Worm (Caenorhabditis elegans): ENCODE results near the gene F16F9.1.

DNA sequence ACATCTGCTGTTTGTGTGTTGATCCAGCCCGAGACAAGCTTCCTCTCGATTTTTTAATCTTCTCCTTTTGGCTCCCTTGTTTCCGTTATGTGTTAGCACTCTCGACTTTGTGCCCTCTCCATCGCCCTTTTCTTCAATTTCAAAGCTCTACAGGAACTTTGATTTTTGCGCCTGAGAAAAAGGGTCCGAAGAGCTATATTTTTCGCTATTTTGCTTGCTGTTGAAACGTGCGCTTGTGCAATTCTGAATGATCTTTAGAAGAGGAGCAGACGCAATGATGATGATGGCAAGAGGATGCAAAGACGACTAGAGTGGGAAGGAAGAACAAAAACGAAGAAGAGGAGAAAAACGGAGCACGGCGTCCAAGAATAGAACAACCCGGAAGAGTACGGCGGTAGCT is 35.5 kb downstream of the F16F9.1 start:
- no peak for TF ChIP-seq blmp-1 (tag; optimal IDR thresholded peaks at IDR 0.05)
- no peak for TF ChIP-seq unc-39 (tag; optimal IDR thresholded peaks at IDR 0.05)
- TF ChIP-seq cnd-1 (tag; optimal IDR thresholded peaks at IDR 0.05) = no peak
- TF ChIP-seq elt-3 (tag; optimal IDR thresholded peaks at IDR 0.05) = no peak
- TF ChIP-seq ceh-39 (tag; optimal IDR thresholded peaks at IDR 0.05) = no peak
- no peak for TF ChIP-seq nhr-237 (tag; optimal IDR thresholded peaks at IDR 0.05)
- no peak for TF ChIP-seq nhr-12 (tag; optimal IDR thresholded peaks at IDR 0.05)
- no peak for TF ChIP-seq mep-1 (tag; optimal IDR thresholded peaks at IDR 0.05)
- no peak for TF ChIP-seq ztf-11 (tag; optimal IDR thresholded peaks at IDR 0.05)
- no peak for TF ChIP-seq nhr-28 (tag; optimal IDR thresholded peaks at IDR 0.05)
- no peak for TF ChIP-seq tbx-8 (GFP tag; optimal IDR thresholded peaks at IDR 0.05)
- no peak for TF ChIP-seq unc-120 (tag; optimal IDR thresholded peaks at IDR 0.05; ENCODE audit: poor library complexity, severe bottlenecking)
